Fruit fly (Drosophila melanogaster) whole organism, embryonic: Measurements from ENCODE around the gene fbl.

Source experiments
- Aef1 ChIP-seq: fragments of 200-800 bp; sonication (Bioruptor generic); IDR thresholded peaks from 3 replicates; pipeline ENCODE4 v1.3.6; 2022; ENCODE audit warnings: missing biosample characterization, missing genetic modification characterization
- Bdp1 ChIP-seq: fragments of 200-800 bp; sonication (Bioruptor generic); optimal IDR thresholded peaks from 3 replicates; lab custom pipeline; 2016; ENCODE audit warnings: missing biosample characterization, missing genetic modification characterization
- CG15479 ChIP-seq: fragments of 200-800 bp; sonication (Bioruptor generic); optimal IDR thresholded peaks from 3 replicates; lab custom pipeline; 2019; ENCODE audit warnings: missing biosample characterization, mild to moderate bottlenecking, missing genetic modification characterization, moderate library complexity
- CG3847 ChIP-seq: fragments of 200-800 bp; sonication (Bioruptor generic); IDR thresholded peaks from 2 replicates; pipeline ENCODE4 v1.3.6; 2022; ENCODE audit warnings: missing biosample characterization, missing genetic modification characterization
- CG43689 ChIP-seq: fragments of 200-800 bp; sonication (Bioruptor generic); IDR thresholded peaks from 2 replicates; pipeline ENCODE4 v1.3.6; 2022; ENCODE audit warnings: missing biosample characterization, missing genetic modification characterization
- CG8765 ChIP-seq: fragments of 200-800 bp; sonication (Bioruptor generic); IDR thresholded peaks from 2 replicates; pipeline ENCODE4 v1.3.6; 2022; ENCODE audit warnings: missing biosample characterization, missing genetic modification characterization
- CG9437 ChIP-seq: fragments of 200-800 bp; sonication (Bioruptor generic); optimal IDR thresholded peaks from 2 replicates; lab custom pipeline; 2018; ENCODE audit warnings: missing biosample characterization, mild to moderate bottlenecking, missing genetic modification characterization
- Drgx ChIP-seq: fragments of 200-800 bp; sonication (Bioruptor generic); IDR thresholded peaks from 2 replicates; pipeline ENCODE4 v1.3.6; 2022; ENCODE audit warnings: missing biosample characterization, missing genetic modification characterization
- Fer3 ChIP-seq: fragments of 200-800 bp; sonication (Bioruptor generic); optimal IDR thresholded peaks from 2 replicates; lab custom pipeline; 2018; ENCODE audit warnings: missing biosample characterization, mild to moderate bottlenecking, missing genetic modification characterization, moderate library complexity
- cato ChIP-seq: fragments of 200-800 bp; sonication (Bioruptor generic); optimal IDR thresholded peaks from 2 replicates; lab custom pipeline; 2016; ENCODE audit warnings: missing biosample characterization, missing genetic modification characterization, borderline replicate concordance
- gsb ChIP-seq: fragments of 200-800 bp; sonication (Bioruptor generic); IDR thresholded peaks from 2 replicates; pipeline ENCODE4 v1.3.6; 2022; ENCODE audit warnings: missing biosample characterization, missing genetic modification characterization
- kay ChIP-seq: fragments of 200-800 bp; sonication (Bioruptor generic); optimal IDR thresholded peaks from 2 replicates; lab custom pipeline; 2016; ENCODE audit warnings: missing biosample characterization, missing genetic modification characterization
- pfk ChIP-seq: fragments of 200-800 bp; sonication (Bioruptor generic); optimal IDR thresholded peaks from 2 replicates; lab custom pipeline; 2018; ENCODE audit warnings: missing biosample characterization, mild to moderate bottlenecking, missing genetic modification characterization, moderate library complexity
- repo ChIP-seq: fragments of 200-800 bp; sonication (Bioruptor generic); optimal IDR thresholded peaks from 2 replicates; lab custom pipeline; 2016; ENCODE audit warnings: missing biosample characterization, missing genetic modification characterization

dm6 chr3L:20387843-20388163 is 3.6 kb downstream of the fbl start:
- no peak for TF ChIP-seq CG3847 (GFP tag; lab: Robert Waterston, UW)
- TF ChIP-seq Aef1: no peak
- no peak for TF ChIP-seq CG15479 (GFP tag; lab: Kevin White, UChicago)
- no peak for TF ChIP-seq Fer3 (tag; lab: Kevin White, UChicago)
- no peak for TF ChIP-seq CG9437 (GFP tag; lab: Kevin White, UChicago)
- no peak for TF ChIP-seq cato (GFP tag; lab: Kevin White, UChicago)
- no peak for TF ChIP-seq CG8765 (GFP tag; lab: Robert Waterston, UW)
- TF ChIP-seq Drgx: no peak
- TF ChIP-seq repo (GFP tag; lab: Kevin White, UChicago): no peak
- no peak for TF ChIP-seq CG43689 (GFP tag; lab: Robert Waterston, UW)
- TF ChIP-seq gsb (GFP tag; lab: Robert Waterston, UW): no peak
- no peak for TF ChIP-seq pfk (GFP tag; lab: Kevin White, UChicago)
- no peak for TF ChIP-seq Bdp1 (GFP tag; lab: Kevin White, UChicago)
- TF ChIP-seq kay: no peak
